Fruit fly (Drosophila melanogaster) whole organism, embryonic: Measurements from ENCODE around the gene SPARC.
A peak's percentile ranks its signal among the peaks of the same experiment; 100 is the strongest.

Experiments used
- Asciz ChIP-seq: fragments of 200-800 bp; sonication (Bioruptor generic); optimal IDR thresholded peaks from 2 replicates; lab custom pipeline; 2017; ENCODE audit warnings: missing biosample characterization, mild to moderate bottlenecking, missing genetic modification characterization, missing genetic modification reagents
- Atf3 ChIP-seq: fragments of 200-800 bp; sonication (Bioruptor generic); optimal IDR thresholded peaks from 3 replicates; lab custom pipeline; 2016; ENCODE audit warnings: missing biosample characterization, missing genetic modification characterization
- Bgb ChIP-seq: fragments of 200-800 bp; sonication (Bioruptor generic); IDR thresholded peaks from 2 replicates; pipeline ENCODE4 v1.3.6; 2022; ENCODE audit warnings: missing biosample characterization, missing genetic modification characterization; ENCODE audit not compliant: partially characterized antibody
- CG1024 ChIP-seq: fragments of 200-800 bp; sonication (Bioruptor generic); IDR thresholded peaks from 2 replicates; pipeline ENCODE4 v1.3.6; 2022; ENCODE audit warnings: missing biosample characterization, missing genetic modification characterization
- CG11456 ChIP-seq: fragments of 200-800 bp; sonication (Bioruptor generic); IDR thresholded peaks from 3 replicates; pipeline ENCODE4 v1.3.6; 2022; ENCODE audit warnings: missing biosample characterization, missing genetic modification characterization
- CG11504 ChIP-seq: fragments of 200-800 bp; sonication (Bioruptor generic); optimal IDR thresholded peaks from 3 replicates; lab custom pipeline; 2019; ENCODE audit warnings: missing biosample characterization, mild to moderate bottlenecking, missing genetic modification characterization, moderate library complexity
- CG12104 ChIP-seq: fragments of 200-800 bp; sonication (Bioruptor generic); optimal IDR thresholded peaks from 3 replicates; lab custom pipeline; 2016; ENCODE audit warnings: missing biosample characterization, missing genetic modification characterization
- CG12299 ChIP-seq: fragments of 200-800 bp; sonication (Bioruptor generic); optimal IDR thresholded peaks from 2 replicates; lab custom pipeline; 2018; ENCODE audit warnings: missing biosample characterization, mild to moderate bottlenecking, missing genetic modification characterization
- CG12769 ChIP-seq: fragments of 200-800 bp; sonication (Bioruptor generic); optimal IDR thresholded peaks from 2 replicates; lab custom pipeline; 2019; ENCODE audit warnings: missing biosample characterization, mild to moderate bottlenecking, missing genetic modification characterization, moderate library complexity
- CG12942 ChIP-seq: fragments of 200-800 bp; sonication (Bioruptor generic); optimal IDR thresholded peaks from 3 replicates; lab custom pipeline; 2016; ENCODE audit warnings: missing biosample characterization, missing genetic modification characterization
- CG16863 ChIP-seq: fragments of 200-800 bp; sonication (Bioruptor generic); optimal IDR thresholded peaks from 3 replicates; lab custom pipeline; 2016; ENCODE audit warnings: missing biosample characterization, missing genetic modification characterization
- CG17568 ChIP-seq: fragments of 200-800 bp; sonication (Bioruptor generic); optimal IDR thresholded peaks from 2 replicates; lab custom pipeline; 2018; ENCODE audit warnings: missing biosample characterization, mild to moderate bottlenecking, missing genetic modification characterization, moderate library complexity
- CG30020 ChIP-seq: fragments of 200-800 bp; optimal IDR thresholded peaks from 2 replicates; lab custom pipeline; 2019; ENCODE audit warnings: missing biosample characterization, mild to moderate bottlenecking, missing genetic modification characterization, moderate library complexity
- CG3163 ChIP-seq: fragments of 200-800 bp; sonication (Bioruptor generic); optimal IDR thresholded peaks from 3 replicates; lab custom pipeline; 2016; ENCODE audit warnings: missing biosample characterization, missing genetic modification characterization
- CG3281 ChIP-seq: fragments of 200-800 bp; sonication (Bioruptor generic); optimal IDR thresholded peaks from 3 replicates; lab custom pipeline; 2017; ENCODE audit warnings: missing biosample characterization, mild to moderate bottlenecking, missing genetic modification characterization
- CG4617 ChIP-seq: fragments of 200-800 bp; sonication (Bioruptor generic); optimal IDR thresholded peaks from 3 replicates; lab custom pipeline; 2016; ENCODE audit warnings: missing biosample characterization, missing genetic modification characterization, borderline replicate concordance
- CG6254 ChIP-seq: fragments of 200-800 bp; sonication (Bioruptor generic); optimal IDR thresholded peaks from 3 replicates; lab custom pipeline; 2017; ENCODE audit warnings: mild to moderate bottlenecking, missing biosample characterization, missing genetic modification reagents, missing genetic modification characterization
- CG7271 ChIP-seq: fragments of 200-800 bp; sonication (Bioruptor generic); optimal IDR thresholded peaks from 2 replicates; lab custom pipeline; 2018; ENCODE audit warnings: missing biosample characterization, mild to moderate bottlenecking, missing genetic modification characterization, moderate library complexity
- CG7928 ChIP-seq: fragments of 200-800 bp; sonication (Bioruptor generic); optimal IDR thresholded peaks from 2 replicates; lab custom pipeline; 2017; ENCODE audit warnings: missing biosample characterization, mild to moderate bottlenecking, missing genetic modification characterization
- CG8281 ChIP-seq: fragments of 200-800 bp; sonication (Bioruptor generic); optimal IDR thresholded peaks from 2 replicates; lab custom pipeline; 2018; ENCODE audit warnings: missing biosample characterization, mild to moderate bottlenecking, missing genetic modification characterization, moderate library complexity
- CG8924 ChIP-seq: fragments of 200-800 bp; optimal IDR thresholded peaks from 3 replicates; lab custom pipeline; 2019; ENCODE audit warnings: missing biosample characterization, mild to moderate bottlenecking, missing genetic modification characterization, moderate library complexity
- Dfd ChIP-seq, 2 experiments: fragments of >200 bp; optimal IDR thresholded peaks; 2 replicates each; lab custom pipeline; 2017; ENCODE audit warnings: missing biosample characterization in 2 of 2, missing genetic modification characterization in 2 of 2
- Dp ChIP-seq: fragments of 200-800 bp; sonication (Bioruptor generic); optimal IDR thresholded peaks from 2 replicates; lab custom pipeline; 2018; ENCODE audit warnings: missing biosample characterization, mild to moderate bottlenecking, missing genetic modification characterization, moderate library complexity
- E2f2 ChIP-seq: fragments of 200-800 bp; sonication (Bioruptor generic); IDR thresholded peaks from 2 replicates; pipeline ENCODE4 v1.3.6; 2022; ENCODE audit warnings: missing biosample characterization, missing genetic modification characterization
- Ets65A ChIP-seq: fragments of 200-800 bp; sonication (Bioruptor generic); peaks from one replicate; lab custom pipeline; 2016; ENCODE audit warnings: missing biosample characterization, missing genetic modification characterization
- HmgZ ChIP-seq: fragments of 200-800 bp; sonication (Bioruptor generic); optimal IDR thresholded peaks from 2 replicates; lab custom pipeline; 2018; ENCODE audit warnings: missing biosample characterization, mild to moderate bottlenecking, missing genetic modification characterization
- Hsf ChIP-seq: fragments of 200-800 bp; sonication (Bioruptor generic); optimal IDR thresholded peaks from 3 replicates; lab custom pipeline; 2016; ENCODE audit warnings: missing biosample characterization, missing genetic modification characterization
- Lhr ChIP-seq: fragments of 200-800 bp; sonication (Bioruptor generic); optimal IDR thresholded peaks from 3 replicates; lab custom pipeline; 2017; ENCODE audit warnings: mild to moderate bottlenecking, missing biosample characterization, missing genetic modification reagents, missing genetic modification characterization
- MBD-R2 ChIP-seq: fragments of 200-800 bp; sonication (Bioruptor generic); IDR thresholded peaks from 2 replicates; pipeline ENCODE4 v1.3.6; 2022; ENCODE audit warnings: missing biosample characterization, missing genetic modification characterization
- MTF-1 ChIP-seq: fragments of 200-800 bp; sonication (Bioruptor generic); optimal IDR thresholded peaks from 2 replicates; lab custom pipeline; 2018; ENCODE audit warnings: missing biosample characterization, mild to moderate bottlenecking, missing genetic modification characterization, borderline replicate concordance
- Med ChIP-seq: fragments of 200-800 bp; sonication (Bioruptor generic); peaks from one replicate; lab custom pipeline; 2016; ENCODE audit warnings: missing biosample characterization, missing genetic modification characterization, mild to moderate bottlenecking, inconsistent platforms, moderate library complexity
- NC2β ChIP-seq: fragments of 200-800 bp; sonication (Bioruptor generic); optimal IDR thresholded peaks from 2 replicates; lab custom pipeline; 2016; ENCODE audit warnings: missing biosample characterization, missing genetic modification characterization
- Sry-δ ChIP-seq: fragments of 200-800 bp; sonication (Bioruptor generic); optimal IDR thresholded peaks from 2 replicates; lab custom pipeline; 2016; ENCODE audit warnings: missing biosample characterization, missing genetic modification characterization
- Trl ChIP-seq, 3 experiments: fragments of >200 bp in 2 of 3; fragments of 200-800 bp in 1 of 3; sonication (Bioruptor generic) in 1 of 3; optimal IDR thresholded peaks; 2 replicates in 1 of 3; 3 replicates in 2 of 3; lab custom pipeline; 2016 to 2017; ENCODE audit warnings: missing biosample characterization in 1 of 3, missing genetic modification characterization in 1 of 3
- YL-1 ChIP-seq: fragments of 200-800 bp; sonication (Bioruptor generic); optimal IDR thresholded peaks from 3 replicates; lab custom pipeline; 2017; ENCODE audit warnings: missing biosample characterization, mild to moderate bottlenecking, missing genetic modification characterization
- aop ChIP-seq: fragments of 200-800 bp; sonication (Bioruptor generic); IDR thresholded peaks from 2 replicates; pipeline ENCODE4 v1.3.6; 2022; ENCODE audit warnings: missing biosample characterization, missing genetic modification characterization
- ase ChIP-seq: fragments of 200-800 bp; sonication (Bioruptor generic); IDR thresholded peaks from 3 replicates; pipeline ENCODE4 v1.3.6; 2022; ENCODE audit warnings: missing biosample characterization, missing genetic modification characterization
- btn ChIP-seq: fragments of 200-800 bp; sonication (Bioruptor generic); optimal IDR thresholded peaks from 2 replicates; lab custom pipeline; 2016; ENCODE audit warnings: missing biosample characterization, missing genetic modification characterization
- en ChIP-seq: fragments of 200-800 bp; sonication (Bioruptor generic); optimal IDR thresholded peaks from 2 replicates; lab custom pipeline; 2016; ENCODE audit warnings: missing biosample characterization, missing genetic modification characterization
- hbn ChIP-seq: fragments of 200-800 bp; sonication (Bioruptor generic); IDR thresholded peaks from 2 replicates; pipeline ENCODE4 v1.3.6; 2022; ENCODE audit warnings: missing biosample characterization, missing genetic modification characterization; ENCODE audit not compliant: partially characterized antibody
- insv ChIP-seq, 2 experiments: fragments of 200-800 bp; sonication (Bioruptor generic); optimal IDR thresholded peaks; 3 replicates each; lab custom pipeline; 2016 to 2018; ENCODE audit warnings: missing biosample characterization in 2 of 2, missing genetic modification characterization in 2 of 2
- jing ChIP-seq: fragments of 200-800 bp; sonication (Bioruptor generic); optimal IDR thresholded peaks from 2 replicates; lab custom pipeline; 2018; ENCODE audit warnings: missing biosample characterization, mild to moderate bottlenecking, missing genetic modification characterization
- nerfin-2 ChIP-seq: fragments of 200-800 bp; sonication (Bioruptor generic); IDR thresholded peaks from 2 replicates; pipeline ENCODE4 v1.3.6; 2022; ENCODE audit warnings: missing biosample characterization, missing genetic modification characterization; ENCODE audit not compliant: partially characterized antibody
- nmo ChIP-seq: fragments of 200-800 bp; sonication (Bioruptor generic); optimal IDR thresholded peaks from 2 replicates; lab custom pipeline; 2018; ENCODE audit warnings: missing biosample characterization, mild to moderate bottlenecking, missing genetic modification characterization, moderate library complexity
- p53 ChIP-seq: fragments of 200-800 bp; sonication (Bioruptor generic); optimal IDR thresholded peaks from 2 replicates; lab custom pipeline; 2016; ENCODE audit warnings: missing biosample characterization, missing genetic modification characterization
- pho ChIP-seq: fragments of 200-800 bp; sonication (Bioruptor generic); optimal IDR thresholded peaks from 2 replicates; lab custom pipeline; 2016; ENCODE audit warnings: missing biosample characterization, missing genetic modification characterization
- rib ChIP-seq: fragments of 200-800 bp; sonication (Bioruptor generic); IDR thresholded peaks from 2 replicates; pipeline ENCODE4 v1.3.6; 2022; ENCODE audit warnings: missing biosample characterization, missing genetic modification characterization
- sisA ChIP-seq: fragments of 200-800 bp; sonication (Bioruptor generic); IDR thresholded peaks from 2 replicates; pipeline ENCODE4 v1.3.6; 2022; ENCODE audit warnings: missing biosample characterization, missing genetic modification characterization
- sna ChIP-seq: fragments of 200-800 bp; sonication (Bioruptor generic); IDR thresholded peaks from 2 replicates; pipeline ENCODE4 v1.3.6; 2022; ENCODE audit warnings: missing biosample characterization, missing genetic modification characterization; ENCODE audit not compliant: partially characterized antibody
- tin ChIP-seq: fragments of 200-800 bp; sonication (Bioruptor generic); optimal IDR thresholded peaks from 3 replicates; lab custom pipeline; 2016; ENCODE audit warnings: missing biosample characterization, missing genetic modification characterization
- yki ChIP-seq: fragments of >200 bp; optimal IDR thresholded peaks from 3 replicates; lab custom pipeline; 2018

The SPARC gene

dm6 chr3R:26912615-26913014 lies 40.8 kb upstream of the SPARC start, which contains the start of gene Ets97D (continued):
- TF ChIP-seq CG30020 (tag; lab: Kevin White, UChicago) (no peak), CG1024 (GFP tag; lab: Robert Waterston, UW) (no peak), aop (GFP tag; lab: Robert Waterston, UW) (no peak), sna (GFP tag; lab: Robert Waterston, UW) (no peak), CG6254 (GFP tag; lab: Kevin White, UChicago) (no peak), YL-1 (GFP tag; lab: Kevin White, UChicago) (peak; percentile 82), Med (GFP tag; lab: Kevin White, UChicago) (peak; percentile 68), CG12769 (tag; lab: Kevin White, UChicago) (peak; percentile 8), nerfin-2 (GFP tag; lab: Robert Waterston, UW) (peak; percentile 26; the same call in 1 of the 2 replicates), Atf3 (GFP tag; lab: Kevin White, UChicago) (no peak), CG16863 (GFP tag; lab: Kevin White, UChicago) (no peak), ase (no peak), Hsf (GFP tag; lab: Kevin White, UChicago) (no peak), yki (no peak), MBD-R2 (peak; percentile 82), E2f2 (peak; percentile 100), CG3281 (GFP tag; lab: Kevin White, UChicago) (no peak), sisA (no peak), Sry-δ (GFP tag; lab: Kevin White, UChicago) (peak; percentile 27), tin (no peak), Dfd (GFP tag; optimal IDR thresholded peaks at IDR 0.05; lab: Kevin White, UChicago) (no peak), CG12104 (no peak), jing (GFP tag; lab: Kevin White, UChicago) (no peak), CG11504 (tag; lab: Kevin White, UChicago) (peak; percentile 4), Dp (GFP tag; lab: Kevin White, UChicago) (peak; percentile 100), CG11456 (GFP tag; lab: Robert Waterston, UW) (no peak), Bgb (no peak), nmo (GFP tag; lab: Kevin White, UChicago) (peak; percentile 22), rib (GFP tag; lab: Robert Waterston, UW) (no peak), CG3163 (GFP tag; lab: Kevin White, UChicago) (no peak), Asciz (GFP tag; lab: Kevin White, UChicago) (no peak), Trl (optimal IDR thresholded peaks at IDR 0.05; lab: Kevin White, UChicago) (no peak), Trl (GFP tag; optimal IDR thresholded peaks at IDR 0.05; lab: Kevin White, UChicago) (no peak), insv (GFP tag; optimal IDR thresholded peaks at IDR 0.05; lab: Kevin White, UChicago) (peak in 1 of 2 experiments; percentile 42), CG12299 (tag; lab: Kevin White, UChicago) (no peak), HmgZ (peak; percentile 81), CG4617 (GFP tag; lab: Kevin White, UChicago) (peak; percentile 94), MTF-1 (GFP tag; lab: Kevin White, UChicago) (no peak), CG7271 (tag; lab: Kevin White, UChicago) (no peak), Lhr (GFP tag; lab: Kevin White, UChicago) (peak; percentile 44), Ets65A (no peak), CG17568 (no peak), CG7928 (GFP tag; lab: Kevin White, UChicago) (peak; percentile 97), NC2β (GFP tag; lab: Kevin White, UChicago) (peak; percentile 37), pho (GFP tag; lab: Kevin White, UChicago) (no peak), CG8281 (no peak), hbn (no peak), en (GFP tag; lab: Kevin White, UChicago) (no peak), CG8924 (peak; percentile 63), CG12942 (GFP tag; lab: Kevin White, UChicago) (no peak), btn (no peak), p53 (GFP tag; lab: Kevin White, UChicago) (peak; percentile 1)
